Worm (Caenorhabditis elegans) whole organism, late embryonic: ENCODE data around the gene F33A8.4.

ENCODE experiments used
- C08G9.2 ChIP-seq: sonication (generic microtip); optimal IDR thresholded peaks from 2 replicates; lab custom pipeline; 2016; ENCODE audit warnings: mild to moderate bottlenecking, missing genetic modification characterization, moderate library complexity, missing compliant biosample characterization
- Y22D7AL.16 ChIP-seq: sonication (generic microtip); optimal IDR thresholded peaks from 2 replicates; lab custom pipeline; 2016; ENCODE audit warnings: missing genetic modification characterization, missing compliant biosample characterization
- ama-1 ChIP-seq: fragments of 150-350 bp; optimal IDR thresholded peaks from 2 replicates; lab custom pipeline; 2014
- ceh-14 ChIP-seq: sonication (generic microtip); optimal IDR thresholded peaks from 2 replicates; lab custom pipeline; 2016; ENCODE audit warnings: missing genotype, missing genetic modification characterization, missing compliant biosample characterization
- ceh-19 ChIP-seq: fragments of 200-800 bp; sonication (Bioruptor generic); optimal IDR thresholded peaks from 2 replicates; lab custom pipeline; 2018; ENCODE audit warnings: mild to moderate bottlenecking, missing genetic modification characterization, missing compliant biosample characterization
- ceh-31 ChIP-seq: sonication (generic microtip); optimal IDR thresholded peaks from 2 replicates; lab custom pipeline; 2016; ENCODE audit warnings: missing genetic modification characterization, missing compliant biosample characterization
- ceh-45 ChIP-seq: fragments of 200-800 bp; sonication (Bioruptor generic); IDR thresholded peaks from 2 replicates; pipeline ENCODE4 v1.3.6; 2022; ENCODE audit warnings: missing genetic modification reagents, missing genetic modification characterization, missing compliant biosample characterization
- ceh-48 ChIP-seq: sonication (generic microtip); optimal IDR thresholded peaks from 2 replicates; lab custom pipeline; 2016; ENCODE audit warnings: missing genetic modification characterization, inconsistent platforms, missing compliant biosample characterization
- ceh-9 ChIP-seq: sonication (generic microtip); optimal IDR thresholded peaks from 2 replicates; lab custom pipeline; 2016; ENCODE audit warnings: mild to moderate bottlenecking, missing genetic modification characterization, inconsistent platforms, missing compliant biosample characterization
- dmd-4 ChIP-seq: sonication (generic microtip); optimal IDR thresholded peaks from 2 replicates; lab custom pipeline; 2016; ENCODE audit warnings: borderline replicate concordance, missing genetic modification characterization, missing compliant biosample characterization
- elt-2 ChIP-seq: sonication (generic microtip); optimal IDR thresholded peaks from 2 replicates; lab custom pipeline; 2016; ENCODE audit warnings: missing genetic modification reagents, missing genetic modification characterization, missing compliant biosample characterization
- elt-4 ChIP-seq: sonication (generic microtip); optimal IDR thresholded peaks from 2 replicates; lab custom pipeline; 2016; ENCODE audit warnings: missing genetic modification characterization, missing compliant biosample characterization
- ets-4 ChIP-seq: sonication (generic microtip); optimal IDR thresholded peaks from 2 replicates; lab custom pipeline; 2016; ENCODE audit warnings: missing genetic modification characterization, missing compliant biosample characterization
- gmeb-2 ChIP-seq: sonication (generic microtip); optimal IDR thresholded peaks from 2 replicates; lab custom pipeline; 2016; ENCODE audit warnings: missing genetic modification characterization, inconsistent platforms, missing compliant biosample characterization
- hlh-15 ChIP-seq: sonication (generic microtip); optimal IDR thresholded peaks from 2 replicates; lab custom pipeline; 2016; ENCODE audit warnings: missing genetic modification characterization, missing compliant biosample characterization
- hlh-30 ChIP-seq: sonication (generic microtip); optimal IDR thresholded peaks from 2 replicates; lab custom pipeline; 2017; ENCODE audit warnings: antibody characterized with exemption, missing genetic modification characterization, missing compliant biosample characterization; ENCODE audit not compliant: insufficient read depth
- hlh-6 ChIP-seq: sonication (generic microtip); optimal IDR thresholded peaks from 2 replicates; lab custom pipeline; 2016; ENCODE audit warnings: missing genotype, missing genetic modification characterization, missing compliant biosample characterization
- hlh-8 ChIP-seq: sonication (generic microtip); optimal IDR thresholded peaks from 2 replicates; lab custom pipeline; 2016; ENCODE audit warnings: missing genotype, missing genetic modification characterization, missing compliant biosample characterization
- lim-6 ChIP-seq: sonication (generic microtip); optimal IDR thresholded peaks from 2 replicates; lab custom pipeline; 2016; ENCODE audit warnings: missing genetic modification characterization, missing compliant biosample characterization
- madf-2 ChIP-seq: sonication (generic microtip); optimal IDR thresholded peaks from 2 replicates; lab custom pipeline; 2017; ENCODE audit warnings: missing genetic modification characterization, missing compliant biosample characterization
- mec-3 ChIP-seq: sonication (generic microtip); optimal IDR thresholded peaks from 2 replicates; lab custom pipeline; 2016; ENCODE audit warnings: borderline replicate concordance, missing genetic modification characterization, missing compliant biosample characterization
- nhr-11 ChIP-seq: fragments of 150-350 bp; optimal IDR thresholded peaks from 2 replicates; lab custom pipeline; 2014; ENCODE audit warnings: missing biosample characterization, missing genetic modification characterization
- nhr-232 ChIP-seq: sonication (generic microtip); optimal IDR thresholded peaks from 2 replicates; lab custom pipeline; 2016; ENCODE audit warnings: missing genetic modification characterization, missing compliant biosample characterization
- odd-2 ChIP-seq: sonication (generic microtip); optimal IDR thresholded peaks from 2 replicates; lab custom pipeline; 2017; ENCODE audit warnings: antibody characterized with exemption, mild to moderate bottlenecking, missing genetic modification characterization, missing compliant biosample characterization
- pag-3 ChIP-seq: sonication (generic microtip); optimal IDR thresholded peaks from 2 replicates; lab custom pipeline; 2016; ENCODE audit warnings: missing compliant biosample characterization, missing genetic modification characterization, borderline replicate concordance
- pha-4 ChIP-seq: fragments of 150-350 bp; optimal IDR thresholded peaks from 2 replicates; lab custom pipeline; 2018; ENCODE audit warnings: missing biosample characterization, missing genetic modification reagents, missing genetic modification characterization
- pqm-1 ChIP-seq: sonication (generic microtip); optimal IDR thresholded peaks from 2 replicates; lab custom pipeline; 2016; ENCODE audit warnings: missing genetic modification characterization, missing compliant biosample characterization
- sdc-2 ChIP-seq: sonication (generic microtip); optimal IDR thresholded peaks from 2 replicates; lab custom pipeline; 2016; ENCODE audit warnings: missing genotype, missing genetic modification characterization, missing compliant biosample characterization
- sox-2 ChIP-seq: fragments of 200-800 bp; sonication (Bioruptor generic); IDR thresholded peaks from 2 replicates; pipeline ENCODE4 v1.3.6; 2022; ENCODE audit warnings: missing genetic modification reagents, missing genetic modification characterization, missing compliant biosample characterization
- sox-4 ChIP-seq: sonication (generic microtip); optimal IDR thresholded peaks from 2 replicates; lab custom pipeline; 2017; ENCODE audit warnings: mild to moderate bottlenecking, missing genetic modification characterization, inconsistent platforms, missing compliant biosample characterization
- syd-9 ChIP-seq: sonication (generic microtip); optimal IDR thresholded peaks from 2 replicates; lab custom pipeline; 2016; ENCODE audit warnings: mild to moderate bottlenecking, missing genetic modification characterization, moderate library complexity, missing compliant biosample characterization
- tbx-7 ChIP-seq: sonication (generic microtip); optimal IDR thresholded peaks from 2 replicates; lab custom pipeline; 2016; ENCODE audit warnings: missing genotype, missing genetic modification characterization, missing compliant biosample characterization
- ttx-3 ChIP-seq: sonication (generic microtip); optimal IDR thresholded peaks from 2 replicates; lab custom pipeline; 2016; ENCODE audit warnings: missing genetic modification reagents, missing genetic modification characterization, missing compliant biosample characterization
- unc-3 ChIP-seq, 2 experiments: fragments of 200-800 bp in 1 of 2; sonication (Bioruptor generic) in 1 of 2; sonication (generic microtip) in 1 of 2; conservative IDR thresholded peaks in 1 of 2; optimal IDR thresholded peaks in 1 of 2; 2 replicates each; pipeline versions ENCODE4 v1.3.6 to Lab custom; 2016 to 2022; ENCODE audit warnings: missing compliant biosample characterization in 2 of 2, missing genetic modification characterization in 2 of 2, missing genetic modification reagents in 1 of 2
- unc-55 ChIP-seq: sonication (generic microtip); optimal IDR thresholded peaks from 2 replicates; lab custom pipeline; 2017; ENCODE audit warnings: missing biosample characterization, missing genetic modification reagents, missing genetic modification characterization
- unc-86 ChIP-seq: sonication (generic microtip); optimal IDR thresholded peaks from 2 replicates; lab custom pipeline; 2016; ENCODE audit warnings: missing genetic modification characterization, missing compliant biosample characterization
- ztf-16 ChIP-seq: sonication (generic microtip); optimal IDR thresholded peaks from 2 replicates; lab custom pipeline; 2017; ENCODE audit warnings: missing genetic modification characterization, missing compliant biosample characterization

The F33A8.4 gene

ce11 chrII:11015734-11016133 lies 33.1 kb downstream of the F33A8.4 start:
- TF ChIP-seq unc-3 (GFP tag; conservative IDR thresholded peaks at IDR 0.05; lab: Robert Waterston, UW) (no peak), unc-3 (tag; optimal IDR thresholded peaks at IDR 0.05; lab: Kevin White, UChicago) (no peak), ceh-31 (tag; lab: Kevin White, UChicago) (no peak), ceh-45 (GFP tag; lab: Robert Waterston, UW) (no peak), hlh-30 (tag; lab: Kevin White, UChicago) (no peak), ceh-19 (GFP tag; lab: Kevin White, UChicago) (no peak), elt-4 (tag; lab: Kevin White, UChicago) (peak; percentile 65), hlh-8 (no peak), odd-2 (no peak), gmeb-2 (tag; lab: Kevin White, UChicago) (no peak), sdc-2 (tag; lab: Kevin White, UChicago) (peak; percentile 26), nhr-11 (no peak), hlh-15 (tag; lab: Kevin White, UChicago) (no peak), ceh-14 (tag; lab: Kevin White, UChicago) (no peak), unc-55 (no peak), pqm-1 (tag; lab: Kevin White, UChicago) (no peak), ttx-3 (tag; lab: Kevin White, UChicago) (no peak), hlh-6 (peak; percentile 43), sox-2 (GFP tag; lab: Robert Waterston, UW) (no peak), C08G9.2 (tag; lab: Kevin White, UChicago) (peak; percentile 10), ceh-9 (tag; lab: Kevin White, UChicago) (no peak), syd-9 (tag; lab: Kevin White, UChicago) (peak; percentile 15), ets-4 (no peak), ceh-48 (tag; lab: Kevin White, UChicago) (no peak), dmd-4 (tag; lab: Kevin White, UChicago) (no peak), mec-3 (tag; lab: Kevin White, UChicago) (peak; percentile 17)

ce11 chrII:11015210-11015609 lies 33.6 kb downstream of the F33A8.4 start:
- TF ChIP-seq pag-3 (no peak), nhr-232 (tag; lab: Kevin White, UChicago) (no peak), unc-86 (no peak), pha-4 (no peak), ceh-48 (tag; lab: Kevin White, UChicago) (no peak), syd-9 (tag; lab: Kevin White, UChicago) (no peak), elt-2 (tag; lab: Kevin White, UChicago) (no peak), ama-1 (lab: Kevin White, UChicago) (no peak), madf-2 (no peak)

- TF ChIP-seq ztf-16 (no peak), tbx-7 (tag; lab: Kevin White, UChicago) (no peak), Y22D7AL.16 (no peak), unc-55 (no peak), ets-4 (no peak), sox-4 (tag; lab: Kevin White, UChicago) (no peak), lim-6 (no peak), ceh-31 (tag; lab: Kevin White, UChicago) (no peak), pag-3 (no peak), pqm-1 (tag; lab: Kevin White, UChicago) (no peak)
- TF ChIP-seq, all 69 proteins: peak for 0
Measured at ce11 chrII:11013667-11014066, 35.2 kb downstream of the F33A8.4 start, which contains the start of gene col-81. col-81 (minus strand) TSS chrII:11013767.

- TF ChIP-seq Y22D7AL.16 (no peak), mec-3 (tag; lab: Kevin White, UChicago) (peak; percentile 6)
Measured at ce11 chrII:11012532-11013179, 36.2 kb downstream of the F33A8.4 start.
